Fruit fly (Drosophila melanogaster) whole organism, prepupa: ENCODE measurements around the gene CG6277.

ENCODE experiments used
- Blimp-1 ChIP-seq: fragments of 200-800 bp; sonication (Bioruptor generic); optimal IDR thresholded peaks from 3 replicates; lab custom pipeline; 2017; ENCODE audit warnings: missing biosample characterization, missing genetic modification characterization, mild to moderate bottlenecking, moderate library complexity, missing genetic modification reagents
- CG10669 ChIP-seq: fragments of 200-800 bp; sonication (Bioruptor generic); optimal IDR thresholded peaks from 3 replicates; lab custom pipeline; 2018; ENCODE audit warnings: missing biosample characterization, mild to moderate bottlenecking, missing genetic modification characterization, moderate library complexity
- CG11294 ChIP-seq: fragments of 200-800 bp; sonication (Bioruptor generic); IDR thresholded peaks from 2 replicates; pipeline ENCODE4 v1.3.6; 2022; ENCODE audit warnings: missing biosample characterization, missing genetic modification characterization
- CG11762 ChIP-seq: fragments of 200-800 bp; sonication (Bioruptor generic); optimal IDR thresholded peaks from 3 replicates; lab custom pipeline; 2016; ENCODE audit warnings: missing biosample characterization, missing genetic modification characterization; ENCODE audit not compliant: insufficient read depth
- CG11902 ChIP-seq: fragments of 200-800 bp; sonication (Bioruptor generic); optimal IDR thresholded peaks from 3 replicates; lab custom pipeline; 2016; ENCODE audit warnings: missing biosample characterization, missing genetic modification characterization
- CG15336 ChIP-seq: fragments of 200-800 bp; sonication (Bioruptor generic); IDR thresholded peaks from 2 replicates; pipeline ENCODE4 v1.3.6; 2022; ENCODE audit warnings: missing biosample characterization, missing genetic modification characterization
- CG1621 ChIP-seq: fragments of 200-800 bp; sonication (Bioruptor generic); optimal IDR thresholded peaks from 3 replicates; lab custom pipeline; 2018; ENCODE audit warnings: missing biosample characterization, mild to moderate bottlenecking, missing genetic modification characterization
- CG16779 ChIP-seq: fragments of 200-800 bp; sonication (Bioruptor generic); optimal IDR thresholded peaks from 3 replicates; lab custom pipeline; 2017; ENCODE audit warnings: missing biosample characterization, mild to moderate bottlenecking, missing genetic modification characterization
- CG3032 ChIP-seq: fragments of 200-800 bp; optimal IDR thresholded peaks from 2 replicates; lab custom pipeline; 2019; ENCODE audit warnings: missing biosample characterization, mild to moderate bottlenecking, missing genetic modification characterization, moderate library complexity
- CG31627 ChIP-seq: fragments of 200-800 bp; sonication (Bioruptor generic); optimal IDR thresholded peaks from 3 replicates; lab custom pipeline; 2016; ENCODE audit warnings: missing biosample characterization, missing genetic modification characterization
- CG34406 ChIP-seq: fragments of 200-800 bp; sonication (Bioruptor generic); optimal IDR thresholded peaks from 3 replicates; lab custom pipeline; 2016; ENCODE audit warnings: missing biosample characterization, missing genetic modification characterization
- CG6163 ChIP-seq: fragments of 200-800 bp; sonication (Bioruptor generic); IDR thresholded peaks from 3 replicates; pipeline ENCODE4 v1.3.6; 2022; ENCODE audit warnings: missing biosample characterization, missing genetic modification characterization
- CG6792 ChIP-seq: fragments of 200-800 bp; sonication (Bioruptor generic); optimal IDR thresholded peaks from 3 replicates; lab custom pipeline; 2016; ENCODE audit warnings: missing biosample characterization, missing genetic modification characterization
- CG6854 ChIP-seq: fragments of 200-800 bp; sonication (Bioruptor generic); optimal IDR thresholded peaks from 2 replicates; lab custom pipeline; 2017; ENCODE audit warnings: missing biosample characterization, mild to moderate bottlenecking, missing genetic modification characterization
- CG7368 ChIP-seq: fragments of 200-800 bp; sonication (Bioruptor generic); optimal IDR thresholded peaks from 3 replicates; lab custom pipeline; 2016; ENCODE audit warnings: missing biosample characterization, missing genetic modification characterization
- CG8119 ChIP-seq: fragments of 200-800 bp; sonication (Bioruptor generic); IDR thresholded peaks from 3 replicates; pipeline ENCODE4 v1.3.6; 2022; ENCODE audit warnings: missing biosample characterization, missing genetic modification characterization
- CG8319 ChIP-seq: fragments of 200-800 bp; sonication (Bioruptor generic); optimal IDR thresholded peaks from 3 replicates; lab custom pipeline; 2016; ENCODE audit warnings: missing biosample characterization, missing genetic modification characterization
- CG8632 ChIP-seq: fragments of 200-800 bp; sonication (Bioruptor generic); optimal IDR thresholded peaks from 3 replicates; lab custom pipeline; 2016; ENCODE audit warnings: missing biosample characterization, missing genetic modification characterization
- Eip75B ChIP-seq: fragments of 200-800 bp; sonication (Bioruptor generic); optimal IDR thresholded peaks from 3 replicates; lab custom pipeline; 2016; ENCODE audit warnings: missing biosample characterization, missing genetic modification characterization
- Eip78C ChIP-seq: fragments of 200-800 bp; sonication (Bioruptor generic); peaks from one replicate; lab custom pipeline; 2016; ENCODE audit warnings: missing biosample characterization, missing genetic modification characterization
- Ets21C ChIP-seq: fragments of 200-800 bp; sonication (Bioruptor generic); optimal IDR thresholded peaks from 3 replicates; lab custom pipeline; 2016; ENCODE audit warnings: missing biosample characterization, missing genetic modification characterization
- Ets96B ChIP-seq: fragments of 200-800 bp; optimal IDR thresholded peaks from 2 replicates; lab custom pipeline; 2019; ENCODE audit warnings: missing biosample characterization, mild to moderate bottlenecking, missing genetic modification characterization, moderate library complexity
- Gug ChIP-seq: fragments of 200-800 bp; sonication (Bioruptor generic); IDR thresholded peaks from 2 replicates; pipeline ENCODE4 v1.3.6; 2022; ENCODE audit warnings: missing biosample characterization, missing genetic modification characterization
- Hr38 ChIP-seq: sonication (Bioruptor generic); optimal IDR thresholded peaks from 2 replicates; lab custom pipeline; 2016; ENCODE audit warnings: missing biosample characterization, missing genetic modification characterization
- Met ChIP-seq: fragments of 200-800 bp; sonication (Bioruptor generic); optimal IDR thresholded peaks from 3 replicates; lab custom pipeline; 2016; ENCODE audit warnings: missing biosample characterization, missing genetic modification characterization
- OdsH ChIP-seq: fragments of 200-800 bp; sonication (Bioruptor generic); optimal IDR thresholded peaks from 3 replicates; lab custom pipeline; 2016; ENCODE audit warnings: missing biosample characterization, missing genetic modification characterization
- Smox ChIP-seq: fragments of 200-800 bp; sonication (Bioruptor generic); optimal IDR thresholded peaks from 3 replicates; lab custom pipeline; 2016; ENCODE audit warnings: missing biosample characterization, missing genetic modification characterization
- Sox102F ChIP-seq: fragments of 200-800 bp; sonication (Bioruptor generic); optimal IDR thresholded peaks from 2 replicates; lab custom pipeline; 2016; ENCODE audit warnings: missing biosample characterization, mild to moderate bottlenecking, missing genetic modification characterization
- Sox14 ChIP-seq: fragments of 200-800 bp; sonication (Bioruptor generic); optimal IDR thresholded peaks from 3 replicates; lab custom pipeline; 2016; ENCODE audit warnings: missing biosample characterization, missing genetic modification characterization
- Sox15 ChIP-seq: fragments of 200-800 bp; sonication (Bioruptor generic); optimal IDR thresholded peaks from 3 replicates; lab custom pipeline; 2016; ENCODE audit warnings: missing biosample characterization, missing genetic modification characterization
- achi ChIP-seq: fragments of 200-800 bp; sonication (Bioruptor generic); optimal IDR thresholded peaks from 3 replicates; lab custom pipeline; 2016; ENCODE audit warnings: missing biosample characterization, missing genetic modification characterization
- cyc ChIP-seq: fragments of 200-800 bp; sonication (Bioruptor generic); optimal IDR thresholded peaks from 3 replicates; lab custom pipeline; 2016; ENCODE audit warnings: missing biosample characterization, missing genetic modification characterization
- dsx ChIP-seq: fragments of 200-800 bp; optimal IDR thresholded peaks from 3 replicates; lab custom pipeline; 2019; ENCODE audit warnings: missing biosample characterization, mild to moderate bottlenecking, missing genetic modification characterization, moderate library complexity; ENCODE audit not compliant: poor library complexity, severe bottlenecking
- fd59A ChIP-seq: fragments of 200-800 bp; sonication (Bioruptor generic); optimal IDR thresholded peaks from 2 replicates; lab custom pipeline; 2017; ENCODE audit warnings: missing biosample characterization, mild to moderate bottlenecking, missing genetic modification characterization, missing genetic modification reagents
- fd85E ChIP-seq: fragments of 200-800 bp; sonication (Bioruptor generic); optimal IDR thresholded peaks from 3 replicates; lab custom pipeline; 2016; ENCODE audit warnings: missing biosample characterization, missing genetic modification characterization
- lz ChIP-seq: fragments of 200-800 bp; sonication (Bioruptor generic); optimal IDR thresholded peaks from 3 replicates; lab custom pipeline; 2016; ENCODE audit warnings: missing biosample characterization, missing genetic modification characterization
- pdm3 ChIP-seq: fragments of 200-800 bp; sonication (Bioruptor generic); optimal IDR thresholded peaks from 3 replicates; lab custom pipeline; 2016; ENCODE audit warnings: missing biosample characterization, missing genetic modification characterization
- topi ChIP-seq: fragments of 200-800 bp; sonication (Bioruptor generic); optimal IDR thresholded peaks from 3 replicates; lab custom pipeline; 2016; ENCODE audit warnings: missing biosample characterization, missing genetic modification characterization

CG6277 gene

dm6 chr3R:27018187-27018586, 4.8 kb downstream of the CG6277 start, which contains the start of gene CG17192:
TSS of gene CG17192 (minus strand) at chr3R:27018287.
- TF ChIP-seq Gug (GFP tag; lab: Robert Waterston, UW) (no peak), Eip78C (GFP tag; lab: Kevin White, UChicago) (no peak), cyc (GFP tag; lab: Kevin White, UChicago) (no peak), CG11762 (GFP tag; lab: Kevin White, UChicago) (no peak)

dm6 chr3R:27007022-27007421, 16.0 kb downstream of the CG6277 start, which contains the start of gene CG6295:
TSS of gene CG6295 (minus strand) at chr3R:27007055.
- TF ChIP-seq Sox102F (GFP tag; lab: Kevin White, UChicago): no peak
- TF ChIP-seq CG10669: no peak
- TF ChIP-seq CG8319 (GFP tag; lab: Kevin White, UChicago): no peak
- TF ChIP-seq Met (GFP tag; lab: Kevin White, UChicago): no peak
- no peak for TF ChIP-seq CG1621 (tag; lab: Kevin White, UChicago)
- no peak for TF ChIP-seq CG6163 (GFP tag; lab: Robert Waterston, UW)
- no peak for TF ChIP-seq CG3032 (tag; lab: Kevin White, UChicago)
- TF ChIP-seq Gug (GFP tag; lab: Robert Waterston, UW): no peak
- TF ChIP-seq dsx (GFP tag; lab: Kevin White, UChicago): no peak
- TF ChIP-seq Smox (GFP tag; lab: Kevin White, UChicago): no peak
- no peak for TF ChIP-seq Hr38 (GFP tag; lab: Kevin White, UChicago)
- TF ChIP-seq topi: no peak
- no peak for TF ChIP-seq CG8119 (GFP tag; lab: Robert Waterston, UW)
- no peak for TF ChIP-seq CG34406

dm6 chr3R:27005338-27005737, 17.7 kb downstream of the CG6277 start, which contains the start of gene CG6296:
TSS of gene CG6296 (minus strand) at chr3R:27005469.
- TF ChIP-seq Blimp-1 (no peak), fd59A (GFP tag; lab: Kevin White, UChicago) (no peak), CG1621 (tag; lab: Kevin White, UChicago) (no peak), CG8119 (GFP tag; lab: Robert Waterston, UW) (no peak), Ets96B (tag; lab: Kevin White, UChicago) (no peak), CG16779 (tag; lab: Kevin White, UChicago) (no peak), cyc (GFP tag; lab: Kevin White, UChicago) (no peak), CG34406 (no peak), dsx (GFP tag; lab: Kevin White, UChicago) (no peak)

- TF ChIP-seq Eip75B (GFP tag; lab: Kevin White, UChicago): no peak
- TF ChIP-seq CG34406: no peak
- TF ChIP-seq CG3032 (tag; lab: Kevin White, UChicago): no peak
- TF ChIP-seq CG10669: no peak
- no peak for TF ChIP-seq fd59A (GFP tag; lab: Kevin White, UChicago)
- TF ChIP-seq CG15336: no peak
- no peak for TF ChIP-seq CG6854 (GFP tag; lab: Kevin White, UChicago)
- TF ChIP-seq achi (GFP tag; lab: Kevin White, UChicago): no peak
- TF ChIP-seq Ets21C (GFP tag; lab: Kevin White, UChicago): no peak
- TF ChIP-seq Sox102F (GFP tag; lab: Kevin White, UChicago): no peak
- TF ChIP-seq CG7368: no peak
- TF ChIP-seq Sox14: no peak
Measured at dm6 chr3R:27002787-27003186, 20.2 kb downstream of the CG6277 start.

dm6 chr3R:26999452-26999851, 23.6 kb downstream of the CG6277 start, which contains the start of gene CG31077:
TSS of gene CG31077 (plus strand) at chr3R:26999752.
- TF ChIP-seq CG8319 (GFP tag; lab: Kevin White, UChicago): no peak
- TF ChIP-seq CG11762 (GFP tag; lab: Kevin White, UChicago): no peak
- TF ChIP-seq dsx (GFP tag; lab: Kevin White, UChicago): no peak
- no peak for TF ChIP-seq Eip78C (GFP tag; lab: Kevin White, UChicago)

DNA sequence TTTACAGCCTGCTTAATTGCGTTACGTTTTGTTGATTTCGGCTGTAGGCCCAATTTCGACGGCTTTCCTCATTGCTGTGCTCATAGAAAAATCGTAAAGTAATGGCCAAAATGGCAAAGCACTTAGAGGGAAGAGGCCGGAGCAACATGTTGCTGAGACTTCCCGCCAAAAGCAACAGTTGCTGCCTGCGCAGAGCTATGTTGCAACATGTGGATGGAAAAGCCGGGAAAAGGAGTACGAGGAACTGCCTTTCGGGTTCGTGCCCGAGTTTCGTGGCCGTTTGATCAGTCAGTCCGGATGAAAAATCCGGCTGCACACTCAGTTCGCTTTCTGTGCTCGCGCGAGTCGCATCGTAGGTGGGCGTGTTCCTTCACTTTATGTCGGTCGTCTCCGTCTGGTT, 26.4 kb downstream of the CG6277 start, which contains the start of gene RYa-R:
Gene RYa-R (plus strand): TSS at position 339 of the 400 bp plus-strand sequence.
- no peak for TF ChIP-seq CG8632
- TF ChIP-seq CG7368: no peak
- TF ChIP-seq CG1621 (tag; lab: Kevin White, UChicago): no peak
- TF ChIP-seq CG6792 (GFP tag; lab: Kevin White, UChicago): no peak
- TF ChIP-seq Gug (GFP tag; lab: Robert Waterston, UW): no peak
- no peak for TF ChIP-seq CG8319 (GFP tag; lab: Kevin White, UChicago)
- TF ChIP-seq Sox102F (GFP tag; lab: Kevin White, UChicago): no peak
- no peak for TF ChIP-seq Eip75B (GFP tag; lab: Kevin White, UChicago)
- no peak for TF ChIP-seq Blimp-1
- TF ChIP-seq OdsH (GFP tag; lab: Kevin White, UChicago): no peak
- no peak for TF ChIP-seq pdm3 (GFP tag; lab: Kevin White, UChicago)
- TF ChIP-seq CG31627 (GFP tag; lab: Kevin White, UChicago): no peak
- no peak for TF ChIP-seq Sox15 (GFP tag; lab: Kevin White, UChicago)
- no peak for TF ChIP-seq CG34406
- no peak for TF ChIP-seq CG11294 (GFP tag; lab: Robert Waterston, UW)
- no peak for TF ChIP-seq fd59A (GFP tag; lab: Kevin White, UChicago)
- no peak for TF ChIP-seq CG11902 (GFP tag; lab: Kevin White, UChicago)
- TF ChIP-seq fd85E: no peak
- TF ChIP-seq Ets96B (tag; lab: Kevin White, UChicago): no peak
- TF ChIP-seq lz (GFP tag; lab: Kevin White, UChicago): no peak
